Worm (Caenorhabditis elegans) whole organism, L1 larva: ENCODE data around the gene crn-2.

Experiments used
- jun-1 ChIP-seq: fragments of 150-350 bp; optimal IDR thresholded peaks from 2 replicates; lab custom pipeline; 2014; ENCODE audit warnings: missing biosample characterization, missing genetic modification reagents, missing genetic modification characterization
- mdl-1 ChIP-seq, 2 experiments: fragments of 150-350 bp; optimal IDR thresholded peaks; 2 replicates each; lab custom pipeline; 2014 to 2017; ENCODE audit warnings: missing biosample characterization in 2 of 2, missing genetic modification characterization in 2 of 2, inconsistent platforms in 1 of 2
- nhr-77 ChIP-seq: fragments of 150-350 bp; optimal IDR thresholded peaks from 2 replicates; lab custom pipeline; 2014; ENCODE audit warnings: missing biosample characterization, missing genetic modification characterization

DNA sequence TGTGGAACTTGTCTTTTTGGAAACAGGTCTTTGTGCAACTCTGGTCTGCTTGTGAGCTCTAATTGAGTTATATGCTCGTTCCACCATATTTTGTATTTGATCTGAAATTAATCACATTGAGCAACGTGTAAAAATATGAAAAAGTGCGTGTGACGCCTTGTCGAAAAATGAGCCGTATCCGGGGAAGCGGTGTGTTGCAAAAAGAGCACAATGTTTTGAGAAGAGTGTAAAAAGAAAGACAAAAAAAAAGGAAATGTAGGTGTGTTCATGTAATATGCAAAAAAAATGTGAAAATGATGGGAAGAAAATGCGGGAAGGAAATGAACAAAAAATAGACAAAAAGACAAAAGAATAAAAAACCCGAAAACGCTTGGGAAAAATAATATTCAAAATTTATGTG lies 36.4 kb downstream of the crn-2 start, which contains the start of gene acy-4:
- no peak for TF ChIP-seq nhr-77 (tag; lab: Kevin White, UChicago)
- TF ChIP-seq mdl-1 (tag; optimal IDR thresholded peaks at IDR 0.05; lab: Kevin White, UChicago): no peak
- TF ChIP-seq jun-1 (tag; lab: Kevin White, UChicago): no peak
